Worm (Caenorhabditis elegans): ENCODE data around the gene nep-1.
"Not testable (repeated sequence)": the region's sequence is repeated elsewhere in the genome, so short reads cannot be mapped to it uniquely, and the experiment has no call there.

ce11 chrII:11695161-11695944, 38.4 kb upstream of the nep-1 start, which contains the start of gene tars-1:
- TF ChIP-seq snpc-4 (tag; optimal IDR thresholded peaks at IDR 0.05); fos-1 (tag; optimal IDR thresholded peaks at IDR 0.05); skn-1 (tag; optimal IDR thresholded peaks at IDR 0.05); zip-11 (GFP tag; IDR thresholded peaks at IDR 0.05); ceh-28 (tag; optimal IDR thresholded peaks at IDR 0.05); ceh-62 (tag; optimal IDR thresholded peaks at IDR 0.05); ztf-11 (tag; optimal IDR thresholded peaks at IDR 0.05); cey-2 (tag; optimal IDR thresholded peaks at IDR 0.05; ENCODE audit: borderline replicate concordance, insufficient read depth); unc-62 (GFP tag; optimal IDR thresholded peaks at IDR 0.05 in 1 of 2); unc-62 (tag; optimal IDR thresholded peaks at IDR 0.05); unc-39 (tag; optimal IDR thresholded peaks at IDR 0.05); dmd-9 (GFP tag; IDR thresholded peaks at IDR 0.05); R02D3.7 (tag; optimal IDR thresholded peaks at IDR 0.05); lin-15B (tag; optimal IDR thresholded peaks at IDR 0.05): not testable (repeated sequence)
- TF ChIP-seq unc-130 (GFP tag; optimal IDR thresholded peaks at IDR 0.05) = peak; percentile 14
